Worm (Caenorhabditis elegans) whole organism, early embryonic: ENCODE measurements around the gene F14F8.14.

ENCODE experiments used
- F13C5.2 ChIP-seq: sonication (generic microtip); optimal IDR thresholded peaks from 2 replicates; lab custom pipeline; 2017; ENCODE audit warnings: mild to moderate bottlenecking, missing genetic modification characterization, inconsistent platforms, missing compliant biosample characterization
- ama-1 ChIP-seq: fragments of 150-350 bp; optimal IDR thresholded peaks from 2 replicates; lab custom pipeline; 2014
- hnd-1 ChIP-seq: sonication (generic microtip); optimal IDR thresholded peaks from 2 replicates; lab custom pipeline; 2016; ENCODE audit warnings: missing genetic modification characterization, missing compliant biosample characterization
- pes-1 ChIP-seq: fragments of 200-800 bp; sonication (Bioruptor generic); IDR thresholded peaks from 2 replicates; pipeline ENCODE4 v1.3.6; 2022; ENCODE audit warnings: missing genetic modification reagents, missing genetic modification characterization, missing compliant biosample characterization
- scrt-1 ChIP-seq: fragments of 200-800 bp; sonication (Bioruptor generic); IDR thresholded peaks from 2 replicates; pipeline ENCODE4 v1.3.6; 2022; ENCODE audit warnings: missing genetic modification characterization, missing compliant biosample characterization

DNA sequence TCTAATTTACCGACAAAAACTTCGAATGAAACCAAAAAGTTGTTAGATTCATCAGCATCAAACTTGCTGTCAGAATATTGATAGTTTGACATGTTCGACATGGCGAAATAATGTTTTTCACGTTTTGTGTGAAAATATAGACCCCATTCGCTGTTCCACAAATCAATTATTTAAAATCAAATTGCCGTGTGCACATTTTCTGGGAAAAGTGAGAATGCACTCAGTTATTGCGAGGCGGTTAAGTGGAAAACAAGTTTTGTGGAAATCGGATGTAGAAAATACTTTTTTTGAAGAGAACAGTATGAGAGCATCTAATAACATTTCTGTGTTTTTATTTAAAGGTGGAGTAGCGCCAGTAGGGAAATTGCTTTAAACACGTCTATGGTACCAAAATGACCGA, 27.2 kb upstream of the F14F8.14 start, which contains the start of gene srw-42:
- TF ChIP-seq pes-1 (GFP tag; lab: Robert Waterston, UW) (no peak), F13C5.2 (no peak), ama-1 (lab: Kevin White, UChicago) (no peak), hnd-1 (no peak), scrt-1 (GFP tag; lab: Robert Waterston, UW) (no peak)
